Worm (Caenorhabditis elegans) whole organism, dauer: ENCODE results near the gene nog-1.
"Not testable (repeated sequence)": the region's sequence is repeated elsewhere in the genome, so short reads cannot be mapped to it uniquely, and the experiment has no call there.

Source experiments
- unc-62 ChIP-seq: sonication (generic microtip); optimal IDR thresholded peaks from 2 replicates; lab custom pipeline; 2017; ENCODE audit warnings: missing biosample characterization, missing genetic modification reagents, missing genetic modification characterization

The nog-1 gene

ce11 chrIV:393409-393930, at the start of gene nog-1, which contains the start of gene T07A9.15:
nog-1 (plus strand) TSS chrIV:393880.
T07A9.15 (minus strand) TSS chrIV:393546.
- TF ChIP-seq unc-62 = no peak

- no peak for TF ChIP-seq unc-62
Measured at ce11 chrIV:364983-365382, 28.7 kb upstream of the nog-1 start.

ce11 chrIV:366406-366805, 27.3 kb upstream of the nog-1 start:
- no peak for TF ChIP-seq unc-62

- TF ChIP-seq unc-62 = no peak
Measured at ce11 chrIV:372146-372789, 21.4 kb upstream of the nog-1 start.

ce11 chrIV:373963-374362, 19.7 kb upstream of the nog-1 start:
- TF ChIP-seq unc-62 = no peak

- TF ChIP-seq unc-62 = no peak
Measured at ce11 chrIV:375915-376314, 17.8 kb upstream of the nog-1 start, which contains the start of gene fln-1. fln-1 (minus strand) TSS chrIV:376015.

ce11 chrIV:377791-378190, 15.9 kb upstream of the nog-1 start:
- TF ChIP-seq unc-62 = no peak

- TF ChIP-seq unc-62 = no peak
Measured at ce11 chrIV:378367-378766, 15.3 kb upstream of the nog-1 start.

- no peak for TF ChIP-seq unc-62
Measured at ce11 chrIV:378838-379237, 14.8 kb upstream of the nog-1 start.

- no peak for TF ChIP-seq unc-62
Measured at ce11 chrIV:379605-380004, 14.1 kb upstream of the nog-1 start.

ce11 chrIV:383135-383731, 10.4 kb upstream of the nog-1 start, which contains the start of gene spl-1:
spl-1 (minus strand) TSS chrIV:383185.
- TF ChIP-seq unc-62 = no peak

ce11 chrIV:385150-385937, 8.3 kb upstream of the nog-1 start, which contains the start of gene rps-24:
rps-24 (plus strand) TSS chrIV:385887.
- TF ChIP-seq unc-62 = not testable (repeated sequence)

- TF ChIP-seq unc-62 = no peak
Measured at ce11 chrIV:386576-386975, 7.1 kb upstream of the nog-1 start, which contains the start of gene T07A9.14. T07A9.14 (plus strand) TSS chrIV:386699.

ce11 chrIV:387283-388048, 6.2 kb upstream of the nog-1 start:
- TF ChIP-seq unc-62 = no peak

ce11 chrIV:388073-388472, 5.6 kb upstream of the nog-1 start, which contains the start of gene ssna-1:
ssna-1 (plus strand) TSS chrIV:388084.
- TF ChIP-seq unc-62 = no peak

ce11 chrIV:390279-390678, 3.4 kb upstream of the nog-1 start, which contains the start of the genes ears-2 and uncp-18:
ears-2 (minus strand) TSS chrIV:390468.
uncp-18 (plus strand) TSS chrIV:390560.
- TF ChIP-seq unc-62 = no peak
